Worm (Caenorhabditis elegans) whole organism, early embryonic: Measurements from ENCODE around the gene idpc-4.

ENCODE experiments used
- B0310.2 ChIP-seq: sonication (generic microtip); optimal IDR thresholded peaks from 2 replicates; lab custom pipeline; 2016; ENCODE audit warnings: mild to moderate bottlenecking, missing genetic modification characterization, missing compliant biosample characterization
- F13C5.2 ChIP-seq: sonication (generic microtip); optimal IDR thresholded peaks from 2 replicates; lab custom pipeline; 2017; ENCODE audit warnings: mild to moderate bottlenecking, missing genetic modification characterization, inconsistent platforms, missing compliant biosample characterization
- aly-1 ChIP-seq: sonication (generic microtip); optimal IDR thresholded peaks from 2 replicates; lab custom pipeline; 2016; ENCODE audit warnings: missing genetic modification characterization, missing compliant biosample characterization
- ama-1 ChIP-seq: fragments of 150-350 bp; optimal IDR thresholded peaks from 2 replicates; lab custom pipeline; 2014
- ceh-13 ChIP-seq: fragments of 200-800 bp; sonication (Bioruptor generic); optimal IDR thresholded peaks from 2 replicates; lab custom pipeline; 2018; ENCODE audit warnings: mild to moderate bottlenecking, missing genetic modification characterization, missing compliant biosample characterization
- ceh-36 ChIP-seq: sonication (generic microtip); optimal IDR thresholded peaks from 2 replicates; lab custom pipeline; 2016; ENCODE audit warnings: missing genetic modification characterization, inconsistent platforms, missing compliant biosample characterization
- ets-7 ChIP-seq: sonication (generic microtip); optimal IDR thresholded peaks from 2 replicates; lab custom pipeline; 2016; ENCODE audit warnings: missing genotype, missing genetic modification characterization, missing compliant biosample characterization
- flt-1 ChIP-seq: fragments of 200-800 bp; sonication (Bioruptor generic); IDR thresholded peaks from 2 replicates; pipeline ENCODE4 v1.3.6; 2022; ENCODE audit warnings: missing genetic modification characterization, missing compliant biosample characterization
- hmbx-1 ChIP-seq: sonication (generic microtip); optimal IDR thresholded peaks from 2 replicates; lab custom pipeline; 2016; ENCODE audit warnings: mild to moderate bottlenecking, missing genetic modification characterization, missing compliant biosample characterization
- hmg-4 ChIP-seq: fragments of 200-800 bp; sonication (Bioruptor generic); optimal IDR thresholded peaks from 2 replicates; lab custom pipeline; 2018; ENCODE audit warnings: mild to moderate bottlenecking, missing genetic modification characterization, missing compliant biosample characterization
- hnd-1 ChIP-seq: sonication (generic microtip); optimal IDR thresholded peaks from 2 replicates; lab custom pipeline; 2016; ENCODE audit warnings: missing genetic modification characterization, missing compliant biosample characterization
- pes-1 ChIP-seq: fragments of 200-800 bp; sonication (Bioruptor generic); IDR thresholded peaks from 2 replicates; pipeline ENCODE4 v1.3.6; 2022; ENCODE audit warnings: missing genetic modification reagents, missing genetic modification characterization, missing compliant biosample characterization
- scrt-1 ChIP-seq: fragments of 200-800 bp; sonication (Bioruptor generic); IDR thresholded peaks from 2 replicates; pipeline ENCODE4 v1.3.6; 2022; ENCODE audit warnings: missing genetic modification characterization, missing compliant biosample characterization
- sea-1 ChIP-seq: fragments of 200-800 bp; sonication (Bioruptor generic); conservative IDR thresholded peaks from 2 replicates; pipeline ENCODE4 v1.3.6; 2022; ENCODE audit warnings: missing genetic modification characterization, missing compliant biosample characterization
- tbx-11 ChIP-seq: fragments of 200-800 bp; sonication (Bioruptor generic); IDR thresholded peaks from 2 replicates; pipeline ENCODE4 v1.3.6; 2022; ENCODE audit warnings: missing genetic modification characterization, missing compliant biosample characterization
- tbx-37 ChIP-seq: fragments of 200-800 bp; sonication (Bioruptor generic); conservative IDR thresholded peaks from 2 replicates; pipeline ENCODE4 v1.3.6; 2022; ENCODE audit warnings: missing genetic modification reagents, missing genetic modification characterization, missing compliant biosample characterization
- tra-4 ChIP-seq: sonication (generic microtip); optimal IDR thresholded peaks from 2 replicates; lab custom pipeline; 2017; ENCODE audit warnings: missing genetic modification characterization, missing compliant biosample characterization

Gene idpc-4

ce11 chrV:9673199-9673843 is 48.1 kb downstream of the idpc-4 start, which contains the start of gene sulp-8:
Gene sulp-8 (minus strand): TSS chrV:9673667.
- TF ChIP-seq flt-1: no peak
- TF ChIP-seq scrt-1 (GFP tag; lab: Robert Waterston, UW): no peak
- no peak for TF ChIP-seq sea-1 (GFP tag; lab: Robert Waterston, UW)
- TF ChIP-seq hmg-4: no peak
- TF ChIP-seq B0310.2 (tag; lab: Kevin White, UChicago): no peak
- no peak for TF ChIP-seq hnd-1 (tag; lab: Kevin White, UChicago)
- no peak for TF ChIP-seq ets-7 (tag; lab: Kevin White, UChicago)
- no peak for TF ChIP-seq tra-4
- TF ChIP-seq hmbx-1: no peak
- TF ChIP-seq pes-1 (GFP tag; lab: Robert Waterston, UW): no peak
- no peak for TF ChIP-seq tbx-37
- no peak for TF ChIP-seq ceh-36 (tag; lab: Kevin White, UChicago)
- no peak for TF ChIP-seq F13C5.2 (tag; lab: Kevin White, UChicago)
- TF ChIP-seq ceh-13 (GFP tag; lab: Kevin White, UChicago): no peak
- no peak for TF ChIP-seq tbx-11 (GFP tag; lab: Robert Waterston, UW)
- no peak for TF ChIP-seq ama-1 (lab: Kevin White, UChicago)
- TF ChIP-seq aly-1 (tag; lab: Kevin White, UChicago): no peak
